Fruit fly (Drosophila melanogaster) whole organism, embryonic: ENCODE results near the gene CG7335.

ENCODE experiments used
- Atf-2 ChIP-seq: fragments of 200-800 bp; sonication (Bioruptor generic); optimal IDR thresholded peaks from 2 replicates; lab custom pipeline; 2016; ENCODE audit warnings: missing biosample characterization, missing genetic modification characterization
- Bdp1 ChIP-seq: fragments of 200-800 bp; sonication (Bioruptor generic); optimal IDR thresholded peaks from 3 replicates; lab custom pipeline; 2016; ENCODE audit warnings: missing biosample characterization, missing genetic modification characterization
- CG10462 ChIP-seq: fragments of 200-800 bp; sonication (Bioruptor generic); optimal IDR thresholded peaks from 2 replicates; lab custom pipeline; 2016; ENCODE audit warnings: missing biosample characterization, missing genetic modification characterization
- CG11456 ChIP-seq: fragments of 200-800 bp; sonication (Bioruptor generic); IDR thresholded peaks from 3 replicates; pipeline ENCODE4 v1.3.6; 2022; ENCODE audit warnings: missing biosample characterization, missing genetic modification characterization
- CG12104 ChIP-seq: fragments of 200-800 bp; sonication (Bioruptor generic); optimal IDR thresholded peaks from 3 replicates; lab custom pipeline; 2016; ENCODE audit warnings: missing biosample characterization, missing genetic modification characterization
- CG12155 ChIP-seq: fragments of 200-800 bp; sonication (Bioruptor generic); optimal IDR thresholded peaks from 3 replicates; lab custom pipeline; 2016; ENCODE audit warnings: missing biosample characterization, missing genetic modification characterization
- CG14050 ChIP-seq: fragments of 200-800 bp; sonication (Bioruptor generic); IDR thresholded peaks from 3 replicates; pipeline ENCODE4 v1.3.6; 2022; ENCODE audit warnings: missing biosample characterization, missing genetic modification characterization
- CG14667 ChIP-seq: fragments of 200-800 bp; sonication (Bioruptor generic); IDR thresholded peaks from 2 replicates; pipeline ENCODE4 v1.3.6; 2022; ENCODE audit warnings: missing biosample characterization, missing genetic modification characterization
- CG14710 ChIP-seq: fragments of 200-800 bp; sonication (Bioruptor generic); optimal IDR thresholded peaks from 3 replicates; lab custom pipeline; 2019; ENCODE audit warnings: missing biosample characterization, mild to moderate bottlenecking, missing genetic modification characterization, moderate library complexity
- CG15696 ChIP-seq: fragments of 200-800 bp; sonication (Bioruptor generic); optimal IDR thresholded peaks from 2 replicates; lab custom pipeline; 2019; ENCODE audit warnings: missing biosample characterization, mild to moderate bottlenecking, missing genetic modification characterization, moderate library complexity
- CG17912 ChIP-seq: fragments of 200-800 bp; sonication (Bioruptor generic); optimal IDR thresholded peaks from 2 replicates; lab custom pipeline; 2018; ENCODE audit warnings: missing biosample characterization, mild to moderate bottlenecking, missing genetic modification characterization
- CG2116 ChIP-seq: fragments of 200-800 bp; sonication (Bioruptor generic); optimal IDR thresholded peaks from 3 replicates; lab custom pipeline; 2018; ENCODE audit warnings: missing biosample characterization, mild to moderate bottlenecking, missing genetic modification characterization
- CG2199 ChIP-seq: fragments of 200-800 bp; sonication (Bioruptor generic); IDR thresholded peaks from 3 replicates; pipeline ENCODE4 v1.3.6; 2022; ENCODE audit warnings: missing biosample characterization, missing genetic modification characterization
- CG34224 ChIP-seq: fragments of 200-800 bp; sonication (Bioruptor generic); IDR thresholded peaks from 3 replicates; pipeline ENCODE4 v1.3.6; 2022; ENCODE audit warnings: missing biosample characterization, missing genetic modification characterization; ENCODE audit not compliant: partially characterized antibody
- CG43689 ChIP-seq: fragments of 200-800 bp; sonication (Bioruptor generic); IDR thresholded peaks from 2 replicates; pipeline ENCODE4 v1.3.6; 2022; ENCODE audit warnings: missing biosample characterization, missing genetic modification characterization
- CG4424 ChIP-seq: fragments of 200-800 bp; sonication (Bioruptor generic); optimal IDR thresholded peaks from 3 replicates; lab custom pipeline; 2016; ENCODE audit warnings: missing biosample characterization, missing genetic modification characterization
- CG4854 ChIP-seq: fragments of 200-800 bp; sonication (Bioruptor generic); optimal IDR thresholded peaks from 2 replicates; lab custom pipeline; 2016; ENCODE audit warnings: missing biosample characterization, missing genetic modification characterization, inconsistent platforms
- CG6854 ChIP-seq: fragments of 200-800 bp; sonication (Bioruptor generic); optimal IDR thresholded peaks from 3 replicates; lab custom pipeline; 2017; ENCODE audit warnings: missing biosample characterization, mild to moderate bottlenecking, missing genetic modification characterization
- CG7839 ChIP-seq: fragments of 200-800 bp; sonication (Bioruptor generic); optimal IDR thresholded peaks from 3 replicates; lab custom pipeline; 2018; ENCODE audit warnings: missing biosample characterization, mild to moderate bottlenecking, missing genetic modification characterization, moderate library complexity
- CG8359 ChIP-seq: fragments of 200-800 bp; sonication (Bioruptor generic); optimal IDR thresholded peaks from 2 replicates; lab custom pipeline; 2017; ENCODE audit warnings: missing biosample characterization, mild to moderate bottlenecking, missing genetic modification characterization, borderline replicate concordance
- CG8388 ChIP-seq: fragments of 200-800 bp; sonication (Bioruptor generic); optimal IDR thresholded peaks from 2 replicates; lab custom pipeline; 2019; ENCODE audit warnings: missing biosample characterization, mild to moderate bottlenecking, missing genetic modification characterization, moderate library complexity
- CG9727 ChIP-seq: fragments of 200-800 bp; sonication (Bioruptor generic); optimal IDR thresholded peaks from 3 replicates; lab custom pipeline; 2017; ENCODE audit warnings: missing biosample characterization, mild to moderate bottlenecking, missing genetic modification characterization
- Camta ChIP-seq: fragments of 200-800 bp; sonication (Bioruptor generic); optimal IDR thresholded peaks from 2 replicates; lab custom pipeline; 2016; ENCODE audit warnings: missing biosample characterization, missing genetic modification characterization
- CkIIα-i1 ChIP-seq: fragments of 200-800 bp; sonication (Bioruptor generic); IDR thresholded peaks from 2 replicates; pipeline ENCODE4 v1.3.6; 2022; ENCODE audit warnings: missing biosample characterization, missing genetic modification characterization
- Dip2 ChIP-seq: fragments of 200-800 bp; sonication (Bioruptor generic); IDR thresholded peaks from 2 replicates; pipeline ENCODE4 v1.3.6; 2022; ENCODE audit warnings: missing biosample characterization, missing genetic modification characterization
- Gsc ChIP-seq: fragments of 200-800 bp; sonication (Bioruptor generic); IDR thresholded peaks from 2 replicates; pipeline ENCODE4 v1.3.6; 2022; ENCODE audit warnings: missing biosample characterization, missing genetic modification characterization
- Hey ChIP-seq: fragments of 200-800 bp; sonication (Bioruptor generic); optimal IDR thresholded peaks from 3 replicates; lab custom pipeline; 2018; ENCODE audit warnings: missing biosample characterization, mild to moderate bottlenecking, missing genetic modification characterization
- Hr51 ChIP-seq, 2 experiments: fragments of 200-800 bp; sonication (Bioruptor generic); optimal IDR thresholded peaks; 2 replicates in 1 of 2; 3 replicates in 1 of 2; lab custom pipeline; 2016 to 2018; ENCODE audit warnings: missing biosample characterization in 2 of 2, missing genetic modification characterization in 2 of 2, mild to moderate bottlenecking in 1 of 2, moderate library complexity in 1 of 2
- Hr78 ChIP-seq, 2 experiments: fragments of 200-800 bp in 1 of 2; fragments of >200 bp in 1 of 2; sonication (Bioruptor generic) in 1 of 2; optimal IDR thresholded peaks; 2 replicates each; lab custom pipeline; 2017 to 2019; ENCODE audit warnings: missing biosample characterization in 2 of 2, missing genetic modification characterization in 2 of 2, mild to moderate bottlenecking in 1 of 2, moderate library complexity in 1 of 2
- Jarid2 ChIP-seq: fragments of 200-800 bp; sonication (Bioruptor generic); optimal IDR thresholded peaks from 3 replicates; lab custom pipeline; 2017; ENCODE audit warnings: mild to moderate bottlenecking, missing biosample characterization, missing genetic modification reagents, missing genetic modification characterization
- Max ChIP-seq: fragments of 200-800 bp; sonication (Bioruptor generic); optimal IDR thresholded peaks from 2 replicates; lab custom pipeline; 2016; ENCODE audit warnings: missing biosample characterization, mild to moderate bottlenecking, missing genetic modification characterization
- Meics ChIP-seq: fragments of 200-800 bp; sonication (Bioruptor generic); optimal IDR thresholded peaks from 2 replicates; lab custom pipeline; 2017; ENCODE audit warnings: missing biosample characterization, mild to moderate bottlenecking, missing genetic modification characterization
- Sin3A ChIP-seq: fragments of >200 bp; optimal IDR thresholded peaks from 2 replicates; lab custom pipeline; 2018
- amos ChIP-seq: fragments of 200-800 bp; sonication (Bioruptor generic); IDR thresholded peaks from 2 replicates; pipeline ENCODE4 v1.3.6; 2022; ENCODE audit warnings: missing biosample characterization, missing genetic modification characterization; ENCODE audit not compliant: partially characterized antibody
- ase ChIP-seq: fragments of 200-800 bp; sonication (Bioruptor generic); IDR thresholded peaks from 3 replicates; pipeline ENCODE4 v1.3.6; 2022; ENCODE audit warnings: missing biosample characterization, missing genetic modification characterization
- bowl ChIP-seq: fragments of 200-800 bp; sonication (Bioruptor generic); IDR thresholded peaks from 2 replicates; pipeline ENCODE4 v1.3.6; 2022; ENCODE audit warnings: missing biosample characterization, missing genetic modification characterization
- bsh ChIP-seq, 2 experiments: fragments of 200-800 bp; sonication (Bioruptor generic); optimal IDR thresholded peaks; 2 replicates each; lab custom pipeline; 2017 to 2018; ENCODE audit warnings: mild to moderate bottlenecking in 2 of 2, missing biosample characterization in 2 of 2, missing genetic modification characterization in 2 of 2, moderate library complexity in 1 of 2
- cas ChIP-seq: fragments of 200-800 bp; sonication (Bioruptor generic); IDR thresholded peaks from 2 replicates; pipeline ENCODE4 v1.3.6; 2022; ENCODE audit warnings: missing biosample characterization, missing genetic modification characterization
- crc ChIP-seq: fragments of 200-800 bp; sonication (Bioruptor generic); optimal IDR thresholded peaks from 2 replicates; lab custom pipeline; 2016; ENCODE audit warnings: missing biosample characterization, missing genetic modification characterization
- crp ChIP-seq, 2 experiments: fragments of 200-800 bp; sonication (Bioruptor generic); optimal IDR thresholded peaks; 2 replicates in 1 of 2; 3 replicates in 1 of 2; lab custom pipeline; 2017; ENCODE audit warnings: missing biosample characterization in 2 of 2, missing genetic modification characterization in 2 of 2, mild to moderate bottlenecking in 1 of 2, moderate library complexity in 1 of 2
- dan ChIP-seq: fragments of 200-800 bp; sonication (Bioruptor generic); IDR thresholded peaks from 2 replicates; pipeline ENCODE4 v1.3.6; 2022; ENCODE audit warnings: missing biosample characterization, missing genetic modification characterization
- dpn ChIP-seq, 2 experiments: fragments of 200-800 bp; sonication (Bioruptor generic); optimal IDR thresholded peaks; 3 replicates each; lab custom pipeline; 2016; ENCODE audit warnings: missing biosample characterization in 2 of 2, missing genetic modification characterization in 2 of 2
- emc ChIP-seq: fragments of 200-800 bp; sonication (Bioruptor generic); optimal IDR thresholded peaks from 2 replicates; lab custom pipeline; 2016; ENCODE audit warnings: missing biosample characterization, missing genetic modification characterization
- h ChIP-seq: fragments of >200 bp; optimal IDR thresholded peaks from 2 replicates; lab custom pipeline; 2017
- ham ChIP-seq: fragments of 200-800 bp; sonication (Bioruptor generic); IDR thresholded peaks from 2 replicates; pipeline ENCODE4 v1.3.6; 2022; ENCODE audit warnings: missing biosample characterization, missing genetic modification characterization
- jumu ChIP-seq: fragments of 200-800 bp; sonication (Bioruptor generic); optimal IDR thresholded peaks from 3 replicates; lab custom pipeline; 2016; ENCODE audit warnings: missing biosample characterization, missing genetic modification characterization
- kah ChIP-seq: fragments of 200-800 bp; sonication (Bioruptor generic); optimal IDR thresholded peaks from 2 replicates; lab custom pipeline; 2018; ENCODE audit warnings: missing biosample characterization, mild to moderate bottlenecking, missing genetic modification characterization
- luna ChIP-seq: fragments of 200-800 bp; sonication (Bioruptor generic); optimal IDR thresholded peaks from 2 replicates; lab custom pipeline; 2016; ENCODE audit warnings: missing biosample characterization, missing genetic modification characterization
- tio ChIP-seq: fragments of 200-800 bp; sonication (Bioruptor generic); optimal IDR thresholded peaks from 2 replicates; lab custom pipeline; 2017; ENCODE audit warnings: missing biosample characterization, missing genetic modification characterization, inconsistent platforms
- unpg ChIP-seq: fragments of 200-800 bp; sonication (Bioruptor generic); optimal IDR thresholded peaks from 3 replicates; lab custom pipeline; 2018; ENCODE audit warnings: missing biosample characterization, mild to moderate bottlenecking, missing genetic modification characterization, moderate library complexity
- wek ChIP-seq: fragments of 200-800 bp; sonication (Bioruptor generic); optimal IDR thresholded peaks from 3 replicates; lab custom pipeline; 2018; ENCODE audit warnings: missing biosample characterization, mild to moderate bottlenecking, missing genetic modification characterization, moderate library complexity
- zf30C ChIP-seq: fragments of 200-800 bp; sonication (Bioruptor generic); optimal IDR thresholded peaks from 3 replicates; lab custom pipeline; 2018; ENCODE audit warnings: missing biosample characterization, mild to moderate bottlenecking, missing genetic modification characterization

CG7335 gene

dm6 chr3L:20129032-20129431 lies 4.0 kb downstream of the CG7335 start, which contains the start of gene gig (continued):
- TF ChIP-seq CG10462 (GFP tag; lab: Kevin White, UChicago) (no peak), Hr78 (GFP tag; optimal IDR thresholded peaks at IDR 0.05; lab: Kevin White, UChicago) (no peak), CG34224 (GFP tag; lab: Robert Waterston, UW) (0 out of 3 replicates have a peak, but pooled peaks have one; percentile 30), wek (GFP tag; lab: Kevin White, UChicago) (no peak), Jarid2 (GFP tag; lab: Kevin White, UChicago) (no peak), CG14710 (tag; lab: Kevin White, UChicago) (no peak), CG15696 (no peak), crc (GFP tag; lab: Kevin White, UChicago) (no peak), CG2199 (GFP tag; lab: Robert Waterston, UW) (no peak), tio (GFP tag; lab: Kevin White, UChicago) (no peak), CG4854 (GFP tag; lab: Kevin White, UChicago) (no peak), ase (GFP tag; lab: Robert Waterston, UW) (no peak), unpg (GFP tag; lab: Kevin White, UChicago) (no peak), CG8388 (no peak), jumu (GFP tag; lab: Kevin White, UChicago) (no peak), Meics (GFP tag; lab: Kevin White, UChicago) (no peak), CkIIα-i1 (no peak), Hr51 (GFP tag; optimal IDR thresholded peaks at IDR 0.05; lab: Kevin White, UChicago) (no peak), CG2116 (GFP tag; lab: Kevin White, UChicago) (no peak), CG7839 (tag; lab: Kevin White, UChicago) (no peak), CG6854 (GFP tag; lab: Kevin White, UChicago) (no peak), CG43689 (GFP tag; lab: Robert Waterston, UW) (no peak), bsh (GFP tag; optimal IDR thresholded peaks at IDR 0.05; lab: Kevin White, UChicago) (no peak), CG12155 (GFP tag; lab: Kevin White, UChicago) (no peak), CG4424 (GFP tag; lab: Kevin White, UChicago) (no peak), zf30C (GFP tag; lab: Kevin White, UChicago) (peak; percentile 70), h (lab: Kevin White, UChicago) (no peak), Camta (GFP tag; lab: Kevin White, UChicago) (no peak), CG9727 (no peak), crp (GFP tag; optimal IDR thresholded peaks at IDR 0.05; lab: Kevin White, UChicago) (peak; percentile 16 to 89), Atf-2 (GFP tag; lab: Kevin White, UChicago) (no peak), ham (GFP tag; lab: Robert Waterston, UW) (no peak), CG17912 (GFP tag; lab: Kevin White, UChicago) (no peak), luna (GFP tag; lab: Kevin White, UChicago) (no peak), Bdp1 (GFP tag; lab: Kevin White, UChicago) (no peak), Hey (tag; lab: Kevin White, UChicago) (no peak), amos (GFP tag; lab: Robert Waterston, UW) (no peak), dpn (GFP tag; optimal IDR thresholded peaks at IDR 0.05; lab: Kevin White, UChicago) (no peak), emc (GFP tag; lab: Kevin White, UChicago) (no peak), bowl (GFP tag; lab: Robert Waterston, UW) (no peak), Sin3A (peak; percentile 7), cas (GFP tag; lab: Robert Waterston, UW) (no peak), CG14050 (GFP tag; lab: Robert Waterston, UW) (no peak), Max (GFP tag; lab: Kevin White, UChicago) (no peak), CG8359 (GFP tag; lab: Kevin White, UChicago) (no peak), Dip2 (GFP tag; lab: Robert Waterston, UW) (no peak), Gsc (no peak), CG11456 (GFP tag; lab: Robert Waterston, UW) (no peak), CG14667 (GFP tag; lab: Robert Waterston, UW) (no peak), dan (GFP tag; lab: Robert Waterston, UW) (no peak), CG12104 (no peak), kah (GFP tag; lab: Kevin White, UChicago) (no peak)
